Worm (Caenorhabditis elegans): ENCODE data around the gene sra-31.
A peak's percentile ranks its signal among the peaks of the same experiment; 100 is the strongest.

The sra-31 gene

DNA sequence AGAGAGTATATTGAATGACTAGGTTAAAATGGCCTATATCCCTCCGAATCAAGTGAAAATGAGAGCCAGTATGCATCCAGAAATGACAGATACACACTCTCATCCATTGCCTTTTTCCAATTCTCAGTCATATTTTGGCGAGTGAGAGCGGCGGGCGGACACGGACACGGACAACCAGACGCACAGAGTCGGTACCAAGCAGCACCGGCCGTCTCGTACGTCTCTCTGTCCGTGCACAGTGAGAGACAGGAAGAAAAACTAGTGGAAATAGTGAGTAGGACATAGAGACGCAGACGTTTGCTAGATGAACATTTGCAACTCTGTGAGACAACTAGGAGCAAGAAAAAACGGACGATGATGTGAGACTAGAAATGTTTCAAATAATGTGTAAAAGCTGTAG is 15.0 kb downstream of the sra-31 start (continued):
- TF ChIP-seq fkh-10 (GFP tag; optimal IDR thresholded peaks at IDR 0.05) (peak; percentile 44), hpl-2 (GFP tag; optimal IDR thresholded peaks at IDR 0.05) (no peak), mep-1 (tag; optimal IDR thresholded peaks at IDR 0.05) (no peak), efl-1 (optimal IDR thresholded peaks at IDR 0.05) (peak; percentile 24 to 40), efl-1 (GFP tag; optimal IDR thresholded peaks at IDR 0.05 in 1 of 2) (peak; percentile 16 to 89), ceh-90 (tag; optimal IDR thresholded peaks at IDR 0.05) (no peak), nhr-77 (tag; optimal IDR thresholded peaks at IDR 0.05) (no peak), lin-13 (GFP tag; optimal IDR thresholded peaks at IDR 0.05) (no peak), elt-3 (tag; optimal IDR thresholded peaks at IDR 0.05) (no peak), xbp-1 (tag; optimal IDR thresholded peaks at IDR 0.05) (no peak), hlh-17 (GFP tag; optimal IDR thresholded peaks at IDR 0.05; ENCODE audit: borderline replicate concordance) (no peak), fkh-8 (tag; optimal IDR thresholded peaks at IDR 0.05) (peak; percentile 35), Y116A8C.19 (tag; optimal IDR thresholded peaks at IDR 0.05; ENCODE audit: borderline replicate concordance) (no peak), ztf-11 (tag; optimal IDR thresholded peaks at IDR 0.05) (no peak), egl-13 (tag; optimal IDR thresholded peaks at IDR 0.05) (no peak), nhr-19 (GFP tag; conservative IDR thresholded peaks at IDR 0.05) (no peak), nhr-237 (tag; optimal IDR thresholded peaks at IDR 0.05) (no peak), ces-1 (GFP tag; optimal IDR thresholded peaks at IDR 0.05) (no peak), lin-39 (tag; optimal IDR thresholded peaks at IDR 0.05) (no peak), ceh-82 (tag; optimal IDR thresholded peaks at IDR 0.05) (peak in 1 of 3 experiments; percentile 14), C04F5.9 (tag; optimal IDR thresholded peaks at IDR 0.05) (no peak), aha-1 (tag; optimal IDR thresholded peaks at IDR 0.05) (no peak), C34B4.2 (tag; optimal IDR thresholded peaks at IDR 0.05) (no peak), blmp-1 (tag; optimal IDR thresholded peaks at IDR 0.05) (peak; percentile 50), nhr-20 (tag; optimal IDR thresholded peaks at IDR 0.05) (no peak), jun-1 (tag; optimal IDR thresholded peaks at IDR 0.05) (peak; percentile 26), mdl-1 (tag; optimal IDR thresholded peaks at IDR 0.05) (no peak), unc-62 (GFP tag; optimal IDR thresholded peaks at IDR 0.05) (no peak), fos-1 (tag; optimal IDR thresholded peaks at IDR 0.05) (no peak), nhr-47 (tag; optimal IDR thresholded peaks at IDR 0.05) (no peak), dsc-1 (tag; optimal IDR thresholded peaks at IDR 0.05) (peak; percentile 14), mab-9 (GFP tag; IDR thresholded peaks at IDR 0.05) (no peak), efl-3 (GFP tag; optimal IDR thresholded peaks at IDR 0.05) (no peak)

DNA sequence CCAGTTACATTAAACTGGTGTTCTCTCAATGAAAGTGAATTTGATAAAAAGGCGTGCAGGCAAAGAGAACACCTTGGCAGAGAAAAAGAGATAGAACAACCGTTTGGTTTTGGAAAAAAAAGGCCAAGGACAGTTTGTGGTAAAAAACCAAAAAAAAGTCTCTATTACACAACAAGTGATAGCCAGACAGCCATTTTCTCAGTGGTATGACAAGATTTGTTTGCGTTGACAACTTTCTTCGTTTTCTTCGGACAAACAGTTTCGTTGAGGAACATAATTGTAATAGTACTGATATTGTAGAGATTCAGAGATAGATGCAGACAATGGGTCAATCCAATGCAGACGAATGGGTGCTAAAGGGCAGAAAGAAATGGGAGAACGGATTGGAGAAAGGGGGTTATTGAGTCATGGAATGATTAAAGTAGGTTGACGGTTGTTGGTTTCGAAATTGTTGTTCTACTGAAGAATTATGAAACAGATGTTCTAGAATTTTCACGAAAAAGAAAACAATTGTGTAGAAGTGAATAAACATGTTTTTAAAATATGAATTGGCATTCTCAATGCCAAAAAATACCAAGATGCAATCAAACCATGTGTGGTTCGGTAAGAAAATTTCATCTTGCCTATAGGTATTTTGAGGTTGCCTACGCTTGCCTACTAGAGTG is 15.9 kb downstream of the sra-31 start:
- peak; percentile 65 for TF ChIP-seq blmp-1 (tag; optimal IDR thresholded peaks at IDR 0.05)
- no peak for TF ChIP-seq rnt-1 (tag; optimal IDR thresholded peaks at IDR 0.05)
- TF ChIP-seq pqm-1 (tag; optimal IDR thresholded peaks at IDR 0.05), result no peak
- no peak for TF ChIP-seq ztf-4 (tag; optimal IDR thresholded peaks at IDR 0.05)
- no peak for TF ChIP-seq hlh-17 (GFP tag; optimal IDR thresholded peaks at IDR 0.05; ENCODE audit: borderline replicate concordance)
- TF ChIP-seq snu-23 (GFP tag; optimal IDR thresholded peaks at IDR 0.05), result no peak
- TF ChIP-seq pax-3 (tag; optimal IDR thresholded peaks at IDR 0.05), result no peak
- no peak for TF ChIP-seq ces-1 (GFP tag; optimal IDR thresholded peaks at IDR 0.05)
- no peak for TF ChIP-seq efl-3 (GFP tag; optimal IDR thresholded peaks at IDR 0.05)
- no peak for TF ChIP-seq pag-3 (tag; optimal IDR thresholded peaks at IDR 0.05; ENCODE audit: borderline replicate concordance, insufficient read depth)
- TF ChIP-seq lin-14 (GFP tag; optimal IDR thresholded peaks at IDR 0.05), result peak; percentile 65
- no peak for TF ChIP-seq unc-98 (GFP tag; IDR thresholded peaks at IDR 0.05)
- TF ChIP-seq nhr-90 (tag; optimal IDR thresholded peaks at IDR 0.05; ENCODE audit: poor library complexity), result no peak
- TF ChIP-seq ceh-88 (GFP tag; IDR thresholded peaks at IDR 0.05), result no peak
- TF ChIP-seq efl-1 (optimal IDR thresholded peaks at IDR 0.05), result no peak
- no peak for TF ChIP-seq efl-1 (GFP tag; optimal IDR thresholded peaks at IDR 0.05 in 1 of 2)
- TF ChIP-seq lsy-2 (tag; optimal IDR thresholded peaks at IDR 0.05), result no peak
- no peak for TF ChIP-seq nhr-71 (tag; optimal IDR thresholded peaks at IDR 0.05)
- no peak for TF ChIP-seq ceh-8 (GFP tag; optimal IDR thresholded peaks at IDR 0.05)
- TF ChIP-seq ama-1 (optimal IDR thresholded peaks at IDR 0.05), result peak; percentile 51
- no peak for TF ChIP-seq nhr-47 (tag; optimal IDR thresholded peaks at IDR 0.05)
- no peak for TF ChIP-seq nhr-11 (tag; optimal IDR thresholded peaks at IDR 0.05)
- TF ChIP-seq aly-2 (tag; optimal IDR thresholded peaks at IDR 0.05), result no peak
- no peak for TF ChIP-seq unc-86 (tag; optimal IDR thresholded peaks at IDR 0.05)
- TF ChIP-seq nhr-12 (tag; optimal IDR thresholded peaks at IDR 0.05), result no peak
- peak in 1 of 6 experiments; percentile 6 for TF ChIP-seq elt-3 (tag; optimal IDR thresholded peaks at IDR 0.05)
- TF ChIP-seq nhr-85 (tag), result peak; percentile 57

Measured in whole organism, L1 larva.